Fruit fly (Drosophila melanogaster) whole organism, embryonic: ENCODE data around the gene CG1824.
A peak's percentile ranks its signal among the peaks of the same experiment; 100 is the strongest.

Experiments used
- Asciz ChIP-seq: fragments of 200-800 bp; sonication (Bioruptor generic); optimal IDR thresholded peaks from 2 replicates; lab custom pipeline; 2017; ENCODE audit warnings: missing biosample characterization, mild to moderate bottlenecking, missing genetic modification characterization, missing genetic modification reagents
- Awh ChIP-seq: fragments of 200-800 bp; sonication (Bioruptor generic); IDR thresholded peaks from 2 replicates; pipeline ENCODE4, ENCODE4 v1.3.6; 2022; ENCODE audit warnings: missing biosample characterization, missing genetic modification characterization
- Bdp1 ChIP-seq: fragments of 200-800 bp; sonication (Bioruptor generic); optimal IDR thresholded peaks from 3 replicates; lab custom pipeline; 2016; ENCODE audit warnings: missing biosample characterization, missing genetic modification characterization
- CG10209 ChIP-seq: fragments of 200-800 bp; sonication (Bioruptor generic); optimal IDR thresholded peaks from 3 replicates; lab custom pipeline; 2017; ENCODE audit warnings: missing biosample characterization, mild to moderate bottlenecking, missing genetic modification characterization, missing genetic modification reagents
- CG10431 ChIP-seq: fragments of 200-800 bp; sonication (Bioruptor generic); optimal IDR thresholded peaks from 3 replicates; lab custom pipeline; 2018; ENCODE audit warnings: missing biosample characterization, mild to moderate bottlenecking, missing genetic modification characterization
- CG10543 ChIP-seq: fragments of 200-800 bp; sonication (Bioruptor generic); optimal IDR thresholded peaks from 3 replicates; lab custom pipeline; 2017; ENCODE audit warnings: missing biosample characterization, mild to moderate bottlenecking, missing genetic modification characterization, moderate library complexity
- CG12104 ChIP-seq: fragments of 200-800 bp; sonication (Bioruptor generic); optimal IDR thresholded peaks from 3 replicates; lab custom pipeline; 2016; ENCODE audit warnings: missing biosample characterization, missing genetic modification characterization
- CG12744 ChIP-seq: fragments of 200-800 bp; sonication (Bioruptor generic); optimal IDR thresholded peaks from 2 replicates; lab custom pipeline; 2016; ENCODE audit warnings: missing biosample characterization, missing genetic modification characterization
- CG13624 ChIP-seq: fragments of 200-800 bp; sonication (Bioruptor generic); optimal IDR thresholded peaks from 2 replicates; lab custom pipeline; 2016; ENCODE audit warnings: missing biosample characterization, missing genetic modification characterization
- CG14667 ChIP-seq: fragments of 200-800 bp; sonication (Bioruptor generic); IDR thresholded peaks from 2 replicates; pipeline ENCODE4 v1.3.6; 2022; ENCODE audit warnings: missing biosample characterization, missing genetic modification characterization
- CG16779 ChIP-seq: fragments of 200-800 bp; sonication (Bioruptor generic); IDR thresholded peaks from 2 replicates; pipeline ENCODE4 v1.3.6; 2022; ENCODE audit warnings: missing biosample characterization, missing genetic modification characterization
- CG2116 ChIP-seq: fragments of 200-800 bp; sonication (Bioruptor generic); optimal IDR thresholded peaks from 3 replicates; lab custom pipeline; 2018; ENCODE audit warnings: missing biosample characterization, mild to moderate bottlenecking, missing genetic modification characterization
- CG32532 ChIP-seq: fragments of 200-800 bp; sonication (Bioruptor generic); IDR thresholded peaks from 2 replicates; pipeline ENCODE4 v1.3.6; 2022; ENCODE audit warnings: missing biosample characterization, missing genetic modification characterization
- CG3281 ChIP-seq: fragments of 200-800 bp; sonication (Bioruptor generic); optimal IDR thresholded peaks from 3 replicates; lab custom pipeline; 2017; ENCODE audit warnings: missing biosample characterization, mild to moderate bottlenecking, missing genetic modification characterization
- CG3995 ChIP-seq: fragments of 200-800 bp; sonication (Bioruptor generic); optimal IDR thresholded peaks from 3 replicates; lab custom pipeline; 2016; ENCODE audit warnings: missing biosample characterization, missing genetic modification characterization
- CG5245 ChIP-seq: fragments of 200-800 bp; sonication (Bioruptor generic); optimal IDR thresholded peaks from 3 replicates; lab custom pipeline; 2016; ENCODE audit warnings: missing biosample characterization, missing genetic modification characterization
- CG7271 ChIP-seq: fragments of 200-800 bp; sonication (Bioruptor generic); optimal IDR thresholded peaks from 2 replicates; lab custom pipeline; 2018; ENCODE audit warnings: missing biosample characterization, mild to moderate bottlenecking, missing genetic modification characterization, moderate library complexity
- D19A ChIP-seq: fragments of 200-800 bp; optimal IDR thresholded peaks from 3 replicates; lab custom pipeline; 2019; ENCODE audit warnings: missing biosample characterization, mild to moderate bottlenecking, missing genetic modification characterization, moderate library complexity
- Deaf1 ChIP-seq: fragments of 200-800 bp; optimal IDR thresholded peaks from 3 replicates; lab custom pipeline; 2019; ENCODE audit warnings: missing biosample characterization, mild to moderate bottlenecking, missing genetic modification characterization, moderate library complexity
- Dip3 ChIP-seq: fragments of 200-800 bp; sonication (Bioruptor generic); optimal IDR thresholded peaks from 3 replicates; lab custom pipeline; 2016; ENCODE audit warnings: missing biosample characterization, missing genetic modification characterization
- Doc2 ChIP-seq: fragments of 200-800 bp; sonication (Bioruptor generic); IDR thresholded peaks from 2 replicates; pipeline ENCODE4 v1.3.6; 2022; ENCODE audit warnings: missing biosample characterization, missing genetic modification characterization
- Drgx ChIP-seq: fragments of 200-800 bp; sonication (Bioruptor generic); IDR thresholded peaks from 2 replicates; pipeline ENCODE4 v1.3.6; 2022; ENCODE audit warnings: missing biosample characterization, missing genetic modification characterization
- ERR ChIP-seq: fragments of 200-800 bp; sonication (Bioruptor generic); optimal IDR thresholded peaks from 2 replicates; lab custom pipeline; 2016; ENCODE audit warnings: missing biosample characterization, missing genetic modification characterization
- Ets65A ChIP-seq: fragments of 200-800 bp; sonication (Bioruptor generic); peaks from one replicate; lab custom pipeline; 2016; ENCODE audit warnings: missing biosample characterization, missing genetic modification characterization
- HmgZ ChIP-seq: fragments of 200-800 bp; sonication (Bioruptor generic); optimal IDR thresholded peaks from 2 replicates; lab custom pipeline; 2018; ENCODE audit warnings: missing biosample characterization, mild to moderate bottlenecking, missing genetic modification characterization
- Optix ChIP-seq: fragments of 200-800 bp; sonication (Bioruptor generic); IDR thresholded peaks from 3 replicates; pipeline ENCODE4 v1.3.6; 2022; ENCODE audit warnings: missing biosample characterization, missing genetic modification characterization
- Rx ChIP-seq: fragments of 200-800 bp; sonication (Bioruptor generic); IDR thresholded peaks from 2 replicates; pipeline ENCODE4 v1.3.6; 2022; ENCODE audit warnings: missing biosample characterization, missing genetic modification characterization
- Spps ChIP-seq: fragments of 200-800 bp; sonication (Bioruptor generic); optimal IDR thresholded peaks from 2 replicates; lab custom pipeline; 2018; ENCODE audit warnings: missing biosample characterization, mild to moderate bottlenecking, missing genetic modification characterization
- aop ChIP-seq: fragments of 200-800 bp; sonication (Bioruptor generic); IDR thresholded peaks from 2 replicates; pipeline ENCODE4 v1.3.6; 2022; ENCODE audit warnings: missing biosample characterization, missing genetic modification characterization
- ash1 ChIP-seq: fragments of 200-800 bp; sonication (Bioruptor generic); optimal IDR thresholded peaks from 2 replicates; lab custom pipeline; 2018; ENCODE audit warnings: missing biosample characterization, mild to moderate bottlenecking, missing genetic modification characterization
- az2 ChIP-seq: fragments of 200-800 bp; sonication (Bioruptor generic); optimal IDR thresholded peaks from 3 replicates; lab custom pipeline; 2016; ENCODE audit warnings: missing biosample characterization, missing genetic modification characterization
- bbx ChIP-seq: fragments of 200-800 bp; sonication (Bioruptor generic); IDR thresholded peaks from 2 replicates; pipeline ENCODE4 v1.3.6; 2022; ENCODE audit warnings: missing biosample characterization, missing genetic modification characterization; ENCODE audit not compliant: partially characterized antibody
- dysf ChIP-seq: fragments of 200-800 bp; sonication (Bioruptor generic); IDR thresholded peaks from 3 replicates; pipeline ENCODE4 v1.3.6; 2022; ENCODE audit warnings: missing biosample characterization, missing genetic modification characterization
- fd102C ChIP-seq: fragments of 200-800 bp; sonication (Bioruptor generic); optimal IDR thresholded peaks from 2 replicates; lab custom pipeline; 2018; ENCODE audit warnings: missing biosample characterization, mild to moderate bottlenecking, missing genetic modification characterization, moderate library complexity
- ftz-f1 ChIP-seq: fragments of 200-800 bp; sonication (Bioruptor generic); optimal IDR thresholded peaks from 2 replicates; lab custom pipeline; 2016; ENCODE audit warnings: missing biosample characterization, missing genetic modification characterization
- ham ChIP-seq: fragments of 200-800 bp; sonication (Bioruptor generic); IDR thresholded peaks from 2 replicates; pipeline ENCODE4 v1.3.6; 2022; ENCODE audit warnings: missing biosample characterization, missing genetic modification characterization
- hb ChIP-seq: fragments of 200-800 bp; sonication (Bioruptor generic); IDR thresholded peaks from 3 replicates; pipeline ENCODE4 v1.3.6; 2022; ENCODE audit warnings: missing biosample characterization, missing genetic modification characterization; ENCODE audit not compliant: partially characterized antibody
- hkb ChIP-seq, 2 experiments: fragments of 200-800 bp in 1 of 2; fragments of >200 bp in 1 of 2; sonication (Bioruptor generic) in 1 of 2; IDR thresholded peaks in 1 of 2; optimal IDR thresholded peaks in 1 of 2; 2 replicates each; pipeline versions ENCODE4 v1.3.6 to Lab custom; 2017 to 2022; ENCODE audit warnings: missing biosample characterization in 1 of 2, missing genetic modification characterization in 1 of 2
- lov ChIP-seq, 2 experiments: fragments of 200-800 bp in 1 of 2; fragments of >200 bp in 1 of 2; sonication (Bioruptor generic) in 1 of 2; IDR thresholded peaks in 1 of 2; optimal IDR thresholded peaks in 1 of 2; 2 replicates in 1 of 2; 3 replicates in 1 of 2; pipeline versions ENCODE4 v1.3.6 to Lab custom; 2017 to 2022; ENCODE audit warnings: missing biosample characterization in 1 of 2, missing genetic modification characterization in 1 of 2
- nerfin-1 ChIP-seq: fragments of 200-800 bp; sonication (Bioruptor generic); optimal IDR thresholded peaks from 3 replicates; lab custom pipeline; 2019; ENCODE audit warnings: missing biosample characterization, mild to moderate bottlenecking, missing genetic modification characterization, moderate library complexity
- p53 ChIP-seq: fragments of 200-800 bp; sonication (Bioruptor generic); optimal IDR thresholded peaks from 2 replicates; lab custom pipeline; 2016; ENCODE audit warnings: missing biosample characterization, missing genetic modification characterization
- pho ChIP-seq: fragments of 200-800 bp; sonication (Bioruptor generic); optimal IDR thresholded peaks from 2 replicates; lab custom pipeline; 2016; ENCODE audit warnings: missing biosample characterization, missing genetic modification characterization
- ro ChIP-seq: fragments of 200-800 bp; sonication (Bioruptor generic); IDR thresholded peaks from 2 replicates; pipeline ENCODE4 v1.3.6; 2022; ENCODE audit warnings: missing biosample characterization, missing genetic modification characterization
- row ChIP-seq: fragments of 200-800 bp; sonication (Bioruptor generic); IDR thresholded peaks from 3 replicates; pipeline ENCODE4 v1.3.6; 2022; ENCODE audit warnings: missing biosample characterization, missing genetic modification characterization
- run ChIP-seq: fragments of 200-800 bp; sonication (Bioruptor generic); optimal IDR thresholded peaks from 3 replicates; lab custom pipeline; 2018; ENCODE audit warnings: missing biosample characterization, mild to moderate bottlenecking, missing genetic modification characterization
- scrt ChIP-seq: fragments of 200-800 bp; sonication (Bioruptor generic); optimal IDR thresholded peaks from 2 replicates; lab custom pipeline; 2018; ENCODE audit warnings: missing biosample characterization, mild to moderate bottlenecking, missing genetic modification characterization, moderate library complexity
- trem ChIP-seq: fragments of 200-800 bp; optimal IDR thresholded peaks from 3 replicates; lab custom pipeline; 2019; ENCODE audit warnings: missing biosample characterization, mild to moderate bottlenecking, missing genetic modification characterization, moderate library complexity
- wdn ChIP-seq: fragments of 200-800 bp; sonication (Bioruptor generic); IDR thresholded peaks from 2 replicates; pipeline ENCODE4 v1.3.6; 2022; ENCODE audit warnings: missing biosample characterization, missing genetic modification characterization
- zen ChIP-seq: fragments of 200-800 bp; sonication (Bioruptor generic); optimal IDR thresholded peaks from 3 replicates; lab custom pipeline; 2018; ENCODE audit warnings: missing biosample characterization, mild to moderate bottlenecking, missing genetic modification characterization, moderate library complexity

CG1824 gene

DNA sequence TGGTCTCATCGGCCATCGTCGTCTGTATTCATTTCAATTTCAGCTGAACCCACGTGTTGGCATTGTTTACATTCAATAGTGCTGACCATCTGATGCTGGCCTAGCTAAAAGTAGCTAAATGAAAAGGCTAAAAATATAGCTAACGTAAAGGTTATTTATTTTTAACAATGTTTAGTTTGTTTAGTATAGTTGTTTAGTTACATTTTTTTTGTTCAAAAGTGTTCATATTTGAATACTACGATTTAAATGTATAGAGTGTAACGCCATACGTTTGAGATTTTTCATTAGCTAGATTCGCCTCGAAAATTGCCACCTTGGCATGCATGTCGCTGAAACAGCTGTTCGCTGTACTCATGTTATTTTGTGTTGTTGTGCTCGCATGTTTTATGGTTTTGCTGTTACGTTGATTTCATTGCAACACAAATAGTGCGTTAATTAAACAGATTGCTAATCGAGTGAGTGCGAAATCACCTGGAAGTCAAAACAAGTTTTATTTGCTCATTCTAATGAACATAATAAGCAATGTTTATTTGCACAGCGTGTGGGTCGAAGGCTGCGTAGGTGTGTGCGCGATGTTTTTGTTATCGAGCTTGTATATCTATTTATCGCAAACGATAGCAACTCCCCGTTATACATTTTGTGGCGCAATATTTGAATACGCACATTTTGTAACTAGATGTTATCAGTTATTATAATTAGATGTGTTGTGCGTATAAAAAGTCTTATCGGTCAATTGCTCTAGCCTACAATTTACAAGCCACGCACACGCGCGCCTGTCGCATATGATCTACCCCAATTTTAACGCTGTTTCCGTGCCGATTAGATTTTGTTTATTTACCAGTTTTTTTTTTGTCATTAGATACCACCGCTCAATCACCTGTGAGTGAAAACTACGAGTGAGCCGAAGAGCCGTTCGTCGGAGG is 16.4 kb upstream of the CG1824 start, which contains the start of the genes CG1463 and Fpgs1 (continued):
- no peak for TF ChIP-seq CG3281 (GFP tag; lab: Kevin White, UChicago)
- TF ChIP-seq CG5245 (GFP tag; lab: Kevin White, UChicago) = no peak
- TF ChIP-seq ham (GFP tag; lab: Robert Waterston, UW) = no peak
- no peak for TF ChIP-seq fd102C (GFP tag; lab: Kevin White, UChicago)
- TF ChIP-seq zen (tag; lab: Kevin White, UChicago) = no peak
- TF ChIP-seq Deaf1 = no peak
- TF ChIP-seq Dip3 (GFP tag; lab: Kevin White, UChicago) = no peak
- peak; percentile 32 for TF ChIP-seq pho
- peak; percentile 17 for TF ChIP-seq CG13624 (GFP tag; lab: Kevin White, UChicago)
- no peak for TF ChIP-seq lov (optimal IDR thresholded peaks at IDR 0.05; lab: Kevin White, UChicago)
- no peak for TF ChIP-seq lov (GFP tag; IDR thresholded peaks at IDR 0.05; lab: Robert Waterston, UW)
- TF ChIP-seq nerfin-1 (tag; lab: Kevin White, UChicago) = peak; percentile 15
- peak; percentile 60 for TF ChIP-seq CG2116 (GFP tag; lab: Kevin White, UChicago)
- peak; percentile 61 for TF ChIP-seq bbx (GFP tag; lab: Robert Waterston, UW)
- no peak for TF ChIP-seq ash1
- 0 out of 2 replicates have a peak, but pooled peaks have one; percentile 31 for TF ChIP-seq CG32532 (GFP tag; lab: Robert Waterston, UW)
- peak; percentile 33 for TF ChIP-seq HmgZ (tag; lab: Kevin White, UChicago)
- no peak for TF ChIP-seq hkb (optimal IDR thresholded peaks at IDR 0.05; lab: Kevin White, UChicago)
- TF ChIP-seq hkb (GFP tag; IDR thresholded peaks at IDR 0.05; lab: Robert Waterston, UW) = no peak
- no peak for TF ChIP-seq Rx
- no peak for TF ChIP-seq Spps (tag; lab: Kevin White, UChicago)
- no peak for TF ChIP-seq CG14667 (GFP tag; lab: Robert Waterston, UW)
- no peak for TF ChIP-seq Bdp1
- TF ChIP-seq ERR = no peak
- no peak for TF ChIP-seq CG10209 (GFP tag; lab: Kevin White, UChicago)
- TF ChIP-seq row = peak; percentile 88
- TF ChIP-seq wdn (GFP tag; lab: Robert Waterston, UW) = no peak
- no peak for TF ChIP-seq CG16779 (GFP tag; lab: Robert Waterston, UW)
- no peak for TF ChIP-seq p53
- no peak for TF ChIP-seq CG3995 (GFP tag; lab: Kevin White, UChicago)
- peak; percentile 44; the same call in 2 of the 3 replicates for TF ChIP-seq dysf (GFP tag; lab: Robert Waterston, UW)
- no peak; the same call in 2 of the 3 replicates for TF ChIP-seq hb (GFP tag; lab: Robert Waterston, UW)
- peak; percentile 6 for TF ChIP-seq scrt (GFP tag; lab: Kevin White, UChicago)
- TF ChIP-seq CG12744 (GFP tag; lab: Kevin White, UChicago) = no peak
- TF ChIP-seq ftz-f1 (GFP tag; lab: Kevin White, UChicago) = no peak
- TF ChIP-seq CG12104 (GFP tag; lab: Kevin White, UChicago) = no peak
- TF ChIP-seq Awh (GFP tag; lab: Robert Waterston, UW) = no peak
- no peak for TF ChIP-seq Optix (GFP tag; lab: Robert Waterston, UW)
- no peak for TF ChIP-seq ro (GFP tag; lab: Robert Waterston, UW)
- no peak for TF ChIP-seq Asciz (GFP tag; lab: Kevin White, UChicago)
- no peak for TF ChIP-seq az2 (GFP tag; lab: Kevin White, UChicago)
- TF ChIP-seq trem = peak; percentile 38
- TF ChIP-seq Ets65A = peak; percentile 77
- TF ChIP-seq Doc2 (GFP tag; lab: Robert Waterston, UW) = no peak
- no peak for TF ChIP-seq aop
- TF ChIP-seq CG7271 (tag; lab: Kevin White, UChicago) = no peak
- TF ChIP-seq D19A (tag; lab: Kevin White, UChicago) = no peak
- TF ChIP-seq Drgx = no peak
- TF ChIP-seq run (tag; lab: Kevin White, UChicago) = no peak
- peak; percentile 37 for TF ChIP-seq CG10543 (GFP tag; lab: Kevin White, UChicago)
- TF ChIP-seq CG10431 (GFP tag; lab: Kevin White, UChicago) = no peak
